Fruit fly (Drosophila melanogaster): ENCODE data around the gene CG7950.

The CG7950 gene

dm6 chr3R:30083215-30083614, 26.6 kb downstream of the CG7950 start (continued):
- no peak for TF ChIP-seq exex (tag; optimal IDR thresholded peaks at IDR 0.05)
- TF ChIP-seq Camta (GFP tag; optimal IDR thresholded peaks at IDR 0.05), result no peak
- no peak for TF ChIP-seq gfzf (GFP tag; optimal IDR thresholded peaks at IDR 0.05)
- no peak for TF ChIP-seq CG14710 (tag; optimal IDR thresholded peaks at IDR 0.05)
- no peak for TF ChIP-seq prd (optimal IDR thresholded peaks at IDR 0.05)
- peak; percentile 26; the same call in 1 of the 3 replicates for TF ChIP-seq prd (GFP tag; IDR thresholded peaks at IDR 0.05)
- TF ChIP-seq PHDP (tag; optimal IDR thresholded peaks at IDR 0.05), result no peak
- no peak for TF ChIP-seq Aef1 (GFP tag; IDR thresholded peaks at IDR 0.05)
- no peak for TF ChIP-seq CG1792 (GFP tag; optimal IDR thresholded peaks at IDR 0.05)
- TF ChIP-seq HmgD (GFP tag; optimal IDR thresholded peaks at IDR 0.05), result no peak
- TF ChIP-seq Sox102F (GFP tag; optimal IDR thresholded peaks at IDR 0.05), result peak; percentile 33
- TF ChIP-seq eyg (GFP tag; optimal IDR thresholded peaks at IDR 0.05), result no peak
- no peak for TF ChIP-seq CG31388 (GFP tag; optimal IDR thresholded peaks at IDR 0.05)
- peak; percentile 2 for TF ChIP-seq Sox100B (GFP tag; optimal IDR thresholded peaks at IDR 0.05)
- TF ChIP-seq CG3847 (GFP tag; IDR thresholded peaks at IDR 0.05), result no peak
- no peak for TF ChIP-seq TFAM (GFP tag; optimal IDR thresholded peaks at IDR 0.05)
- no peak for TF ChIP-seq CG14860 (GFP tag; IDR thresholded peaks at IDR 0.05; ENCODE audit: partially characterized antibody)
- no peak for TF ChIP-seq D19B (GFP tag; optimal IDR thresholded peaks at IDR 0.05)
- no peak for TF ChIP-seq dm (GFP tag; optimal IDR thresholded peaks at IDR 0.05)
- TF ChIP-seq CG11560 (tag; IDR thresholded peaks at IDR 0.05), result no peak
- TF ChIP-seq ap (GFP tag; IDR thresholded peaks at IDR 0.05), result no peak
- TF ChIP-seq dmrt99B (tag; optimal IDR thresholded peaks at IDR 0.05), result peak; percentile 33
- TF ChIP-seq bigmax (GFP tag; optimal IDR thresholded peaks at IDR 0.05), result no peak
- no peak for TF ChIP-seq CG4820 (GFP tag; optimal IDR thresholded peaks at IDR 0.05)
- TF ChIP-seq stwl (tag; optimal IDR thresholded peaks at IDR 0.05), result no peak
- no peak for TF ChIP-seq CG7928 (GFP tag; optimal IDR thresholded peaks at IDR 0.05)
- no peak for TF ChIP-seq CG1529 (GFP tag; optimal IDR thresholded peaks at IDR 0.05)
- TF ChIP-seq tio (GFP tag; optimal IDR thresholded peaks at IDR 0.05), result no peak
- no peak for TF ChIP-seq CG5245 (GFP tag; optimal IDR thresholded peaks at IDR 0.05)
- TF ChIP-seq br (optimal IDR thresholded peaks at IDR 0.05), result no peak
- 0 out of 2 replicates have a peak, but pooled peaks have one; percentile 18 for TF ChIP-seq CG31224 (GFP tag; IDR thresholded peaks at IDR 0.05)
- TF ChIP-seq CG9817 (tag; optimal IDR thresholded peaks at IDR 0.05), result no peak
- TF ChIP-seq sim (GFP tag; IDR thresholded peaks at IDR 0.05), result no peak
- TF ChIP-seq CG16863 (GFP tag; optimal IDR thresholded peaks at IDR 0.05), result no peak
- no peak for TF ChIP-seq Fer3 (tag; optimal IDR thresholded peaks at IDR 0.05)
- no peak for TF ChIP-seq tna (GFP tag; IDR thresholded peaks at IDR 0.05; ENCODE audit: partially characterized antibody)
- no peak for TF ChIP-seq trem (tag; optimal IDR thresholded peaks at IDR 0.05)
- TF ChIP-seq Stat92E (GFP tag; optimal IDR thresholded peaks at IDR 0.05), result no peak
- no peak for TF ChIP-seq so (GFP tag; IDR thresholded peaks at IDR 0.05)
- no peak for TF ChIP-seq NfI (GFP tag; optimal IDR thresholded peaks at IDR 0.05)
- peak; percentile 20 for TF ChIP-seq Ssrp (tag; optimal IDR thresholded peaks at IDR 0.05)
- TF ChIP-seq yki (optimal IDR thresholded peaks at IDR 0.05), result no peak
- TF ChIP-seq CG3726 (GFP tag; IDR thresholded peaks at IDR 0.05), result no peak
- no peak for TF ChIP-seq chif (GFP tag; optimal IDR thresholded peaks at IDR 0.05)
- no peak for TF ChIP-seq CG15011 (GFP tag; optimal IDR thresholded peaks at IDR 0.05)
- no peak for TF ChIP-seq B-H1 (GFP tag; IDR thresholded peaks at IDR 0.05)
- TF ChIP-seq CG18764 (GFP tag; optimal IDR thresholded peaks at IDR 0.05), result no peak
- TF ChIP-seq amos (GFP tag; IDR thresholded peaks at IDR 0.05; ENCODE audit: partially characterized antibody), result no peak
- no peak for TF ChIP-seq CG10462 (GFP tag; optimal IDR thresholded peaks at IDR 0.05)
- TF ChIP-seq maf-S (GFP tag; optimal IDR thresholded peaks at IDR 0.05), result no peak
- TF ChIP-seq Adf1 (GFP tag; IDR thresholded peaks at IDR 0.05), result no peak
- no peak for TF ChIP-seq Gug (GFP tag; IDR thresholded peaks at IDR 0.05)
- no peak for TF ChIP-seq mirr (GFP tag; optimal IDR thresholded peaks at IDR 0.05)
